Worm (Caenorhabditis elegans) whole organism, L4 larva: ENCODE measurements around the gene F10C1.23.

ENCODE experiments used
- egl-27 ChIP-seq: sonication (generic microtip); optimal IDR thresholded peaks from 3 replicates; lab custom pipeline; 2017; ENCODE audit warnings: missing biosample characterization, missing genetic modification reagents, missing genetic modification characterization
- egl-43 ChIP-seq: fragments of 200-800 bp; sonication (Bioruptor generic); IDR thresholded peaks from 2 replicates; pipeline ENCODE4 v1.3.6; 2022; ENCODE audit warnings: missing genetic modification reagents, missing genetic modification characterization, missing compliant biosample characterization
- nhr-10 ChIP-seq: fragments of 150-350 bp; optimal IDR thresholded peaks from 2 replicates; lab custom pipeline; 2014; ENCODE audit warnings: missing biosample characterization, missing genetic modification characterization
- nhr-111 ChIP-seq: fragments of 200-800 bp; sonication (Bioruptor generic); optimal IDR thresholded peaks from 2 replicates; lab custom pipeline; 2018; ENCODE audit warnings: mild to moderate bottlenecking, missing genetic modification characterization, missing compliant biosample characterization
- skn-1 ChIP-seq: fragments of 150-350 bp; optimal IDR thresholded peaks from 2 replicates; lab custom pipeline; 2014; ENCODE audit warnings: missing biosample characterization, missing genetic modification characterization
- zfp-3 ChIP-seq: fragments of 200-800 bp; sonication (Bioruptor generic); conservative IDR thresholded peaks from 2 replicates; pipeline ENCODE4 v1.3.6; 2022; ENCODE audit warnings: missing genetic modification reagents, missing genetic modification characterization, missing compliant biosample characterization

ce11 chrII:5742767-5743166, 15.1 kb upstream of the F10C1.23 start:
- TF ChIP-seq skn-1 (tag; lab: Kevin White, UChicago): no peak
- TF ChIP-seq egl-27 (tag; lab: Kevin White, UChicago): no peak
- no peak for TF ChIP-seq egl-43 (GFP tag; lab: Robert Waterston, UW)
- no peak for TF ChIP-seq nhr-10
- TF ChIP-seq zfp-3: no peak
- no peak for TF ChIP-seq nhr-111 (GFP tag; lab: Kevin White, UChicago)
